Worm (Caenorhabditis elegans): ENCODE measurements around the gene F46G10.1.

DNA sequence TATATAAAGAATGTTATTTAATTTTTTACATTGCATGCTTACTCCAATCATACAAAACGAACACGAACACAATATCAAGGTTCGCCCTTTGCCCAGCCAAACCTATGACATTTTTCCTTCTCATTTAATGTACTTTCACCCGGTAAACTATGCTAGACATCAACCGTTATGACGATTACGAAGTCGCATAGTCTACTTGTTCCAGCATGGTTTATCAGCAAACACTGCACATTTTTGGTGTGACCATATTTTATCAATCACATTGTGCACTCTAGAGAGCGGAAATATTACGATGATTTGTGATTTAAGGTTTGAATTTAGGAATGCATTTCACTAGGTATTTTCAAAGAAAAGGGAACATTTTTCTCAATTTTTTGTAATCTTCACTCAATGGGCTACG is 49.1 kb upstream of the F46G10.1 start:
- TF ChIP-seq snpc-4 (tag; optimal IDR thresholded peaks at IDR 0.05), result no peak
- no peak for TF ChIP-seq mdl-1 (tag; optimal IDR thresholded peaks at IDR 0.05)
- peak; percentile 29 for TF ChIP-seq nhr-129 (tag; optimal IDR thresholded peaks at IDR 0.05)
- no peak for TF ChIP-seq nhr-237 (tag; optimal IDR thresholded peaks at IDR 0.05)
- TF ChIP-seq mbf-1 (tag; optimal IDR thresholded peaks at IDR 0.05), result no peak
- no peak for TF ChIP-seq aly-2 (tag; optimal IDR thresholded peaks at IDR 0.05)
- TF ChIP-seq unc-39 (tag; optimal IDR thresholded peaks at IDR 0.05), result no peak
- no peak for TF ChIP-seq egl-27 (tag; optimal IDR thresholded peaks at IDR 0.05)
- TF ChIP-seq zag-1 (tag; optimal IDR thresholded peaks at IDR 0.05), result no peak
- TF ChIP-seq unc-62 (GFP tag; optimal IDR thresholded peaks at IDR 0.05), result no peak
- no peak for TF ChIP-seq elt-3 (tag; optimal IDR thresholded peaks at IDR 0.05)
- TF ChIP-seq gmeb-1 (tag; optimal IDR thresholded peaks at IDR 0.05), result no peak

Measured in whole organism, L2 larva.